Worm (Caenorhabditis elegans): Measurements from ENCODE around the gene best-13.

best-13 gene

DNA sequence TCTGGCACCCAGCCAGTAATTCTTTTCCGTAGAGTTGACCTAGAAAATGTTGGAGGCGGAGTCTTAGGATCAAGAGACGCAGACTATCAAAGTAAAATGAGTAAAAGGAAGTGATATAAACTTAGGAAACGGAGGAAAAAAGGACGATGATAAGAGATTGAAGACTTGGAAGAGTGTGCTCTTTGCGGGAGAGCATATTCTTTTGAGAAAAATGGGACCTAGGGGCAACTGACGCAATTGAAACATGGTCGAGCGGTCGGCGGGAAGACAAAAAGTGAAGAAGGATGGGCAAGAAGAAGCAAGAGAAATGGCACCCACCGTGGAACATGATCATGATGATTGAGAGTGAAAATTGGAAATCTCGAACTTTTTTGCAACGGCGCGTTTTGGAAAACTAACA is 44.3 kb downstream of the best-13 start:
- TF ChIP-seq ceh-18 (tag; optimal IDR thresholded peaks at IDR 0.05): peak; percentile 40
- TF ChIP-seq odd-2 (tag; optimal IDR thresholded peaks at IDR 0.05): no peak

ce11 chrIV:9953333-9953732 is 49.6 kb downstream of the best-13 start, which contains the start of gene gon-1:
Gene gon-1 (minus strand): TSS chrIV:9953433.
- no peak for TF ChIP-seq elt-4 (tag; optimal IDR thresholded peaks at IDR 0.05)
- TF ChIP-seq ref-2 (tag; optimal IDR thresholded peaks at IDR 0.05): no peak
- no peak for TF ChIP-seq unc-86 (tag; optimal IDR thresholded peaks at IDR 0.05)
- TF ChIP-seq sox-4 (tag; optimal IDR thresholded peaks at IDR 0.05): no peak
- no peak for TF ChIP-seq zip-5 (tag; optimal IDR thresholded peaks at IDR 0.05)
- TF ChIP-seq syd-9 (tag; optimal IDR thresholded peaks at IDR 0.05): no peak
- TF ChIP-seq ceh-34 (tag; optimal IDR thresholded peaks at IDR 0.05): no peak
- no peak for TF ChIP-seq unc-3 (GFP tag; conservative IDR thresholded peaks at IDR 0.05)
- no peak for TF ChIP-seq unc-3 (tag; optimal IDR thresholded peaks at IDR 0.05)
- TF ChIP-seq ahr-1 (tag; optimal IDR thresholded peaks at IDR 0.05): no peak
